Worm (Caenorhabditis elegans) whole organism, L3 larva: ENCODE measurements around the gene pqn-57.
"Not testable (repeated sequence)": the region's sequence is repeated elsewhere in the genome, so short reads cannot be mapped to it uniquely, and the experiment has no call there.

ENCODE experiments used
- R02D3.7 ChIP-seq: fragments of 150-350 bp; optimal IDR thresholded peaks from 2 replicates; lab custom pipeline; 2014; ENCODE audit warnings: missing biosample characterization, missing genetic modification characterization
- ZK546.5 ChIP-seq: sonication (generic microtip); optimal IDR thresholded peaks from 2 replicates; lab custom pipeline; 2017; ENCODE audit warnings: missing biosample characterization, missing genetic modification characterization
- ceh-16 ChIP-seq: sonication (generic microtip); optimal IDR thresholded peaks from 2 replicates; lab custom pipeline; 2017; ENCODE audit warnings: missing biosample characterization, missing genetic modification characterization
- ceh-28 ChIP-seq: fragments of 150-350 bp; optimal IDR thresholded peaks from 2 replicates; lab custom pipeline; 2014; ENCODE audit warnings: missing biosample characterization, missing genetic modification reagents, missing genetic modification characterization
- ceh-82 ChIP-seq: fragments of 150-350 bp; optimal IDR thresholded peaks from 2 replicates; lab custom pipeline; 2014; ENCODE audit warnings: missing biosample characterization, missing genetic modification characterization
- ceh-9 ChIP-seq: sonication (generic microtip); optimal IDR thresholded peaks from 2 replicates; lab custom pipeline; 2018; ENCODE audit warnings: missing biosample characterization, missing genetic modification characterization
- daf-12 ChIP-seq: fragments of 150-350 bp; optimal IDR thresholded peaks from 2 replicates; lab custom pipeline; 2014; ENCODE audit warnings: missing biosample characterization, missing genetic modification reagents, missing genetic modification characterization
- egl-5 ChIP-seq: fragments of 150-350 bp; optimal IDR thresholded peaks from 2 replicates; lab custom pipeline; 2017; ENCODE audit warnings: missing biosample characterization, missing genetic modification reagents, missing genetic modification characterization, inconsistent platforms
- elt-1 ChIP-seq: fragments of 150-350 bp; optimal IDR thresholded peaks from 2 replicates; lab custom pipeline; 2014; ENCODE audit warnings: missing biosample characterization, missing genetic modification characterization
- elt-3 ChIP-seq, 3 experiments: fragments of 150-350 bp in 1 of 3; sonication (generic microtip) in 2 of 3; optimal IDR thresholded peaks; 2 replicates in 2 of 3; 4 replicates in 1 of 3; lab custom pipeline; 2014 to 2017; ENCODE audit warnings: missing biosample characterization in 3 of 3, missing genetic modification characterization in 3 of 3
- eor-1 ChIP-seq, 2 experiments: fragments of 150-350 bp; optimal IDR thresholded peaks; 2 replicates each; lab custom pipeline; 2014 to 2018; ENCODE audit warnings: missing biosample characterization in 2 of 2, missing genetic modification characterization in 2 of 2
- fkh-10 ChIP-seq: sonication (generic microtip); optimal IDR thresholded peaks from 2 replicates; lab custom pipeline; 2017; ENCODE audit warnings: missing biosample characterization, missing genetic modification reagents, missing genetic modification characterization
- fkh-2 ChIP-seq: fragments of 150-350 bp; optimal IDR thresholded peaks from 2 replicates; lab custom pipeline; 2014; ENCODE audit warnings: missing biosample characterization, missing genetic modification reagents, missing genetic modification characterization
- jun-1 ChIP-seq: fragments of 150-350 bp; optimal IDR thresholded peaks from 2 replicates; lab custom pipeline; 2014; ENCODE audit warnings: missing biosample characterization, missing genetic modification reagents, missing genetic modification characterization
- lin-15B ChIP-seq: fragments of 150-350 bp; optimal IDR thresholded peaks from 2 replicates; lab custom pipeline; 2014; ENCODE audit warnings: missing biosample characterization, missing genetic modification characterization
- lin-39 ChIP-seq: fragments of 150-350 bp; optimal IDR thresholded peaks from 2 replicates; lab custom pipeline; 2018; ENCODE audit warnings: missing biosample characterization, missing genetic modification reagents, missing genetic modification characterization
- lsy-12 ChIP-seq: sonication (generic microtip); optimal IDR thresholded peaks from 2 replicates; lab custom pipeline; 2016; ENCODE audit warnings: mild to moderate bottlenecking, missing genetic modification characterization, missing compliant biosample characterization
- mdl-1 ChIP-seq: fragments of 150-350 bp; optimal IDR thresholded peaks from 2 replicates; lab custom pipeline; 2014; ENCODE audit warnings: missing biosample characterization, missing genetic modification characterization
- mml-1 ChIP-seq: fragments of 150-350 bp; sonication (generic microtip); optimal IDR thresholded peaks from 3 replicates; lab custom pipeline; 2014; ENCODE audit warnings: missing biosample characterization, missing genetic modification characterization
- nhr-11 ChIP-seq: fragments of 150-350 bp; optimal IDR thresholded peaks from 2 replicates; lab custom pipeline; 2014; ENCODE audit warnings: missing biosample characterization, missing genetic modification characterization
- nhr-12 ChIP-seq: fragments of 150-350 bp; optimal IDR thresholded peaks from 2 replicates; lab custom pipeline; 2014; ENCODE audit warnings: missing biosample characterization, missing genetic modification characterization
- nhr-237 ChIP-seq: fragments of 150-350 bp; optimal IDR thresholded peaks from 2 replicates; lab custom pipeline; 2014; ENCODE audit warnings: missing biosample characterization, missing genetic modification characterization
- nhr-25 ChIP-seq: sonication (generic microtip); optimal IDR thresholded peaks from 2 replicates; lab custom pipeline; 2017; ENCODE audit warnings: missing biosample characterization, missing genetic modification characterization
- nhr-28 ChIP-seq: fragments of 150-350 bp; optimal IDR thresholded peaks from 2 replicates; lab custom pipeline; 2014; ENCODE audit warnings: missing biosample characterization, missing genetic modification characterization
- nhr-43 ChIP-seq: sonication (generic microtip); optimal IDR thresholded peaks from 2 replicates; lab custom pipeline; 2016; ENCODE audit warnings: mild to moderate bottlenecking, missing genetic modification characterization, missing compliant biosample characterization; ENCODE audit not compliant: poor library complexity, severe bottlenecking
- pha-4 ChIP-seq: fragments of 150-350 bp; optimal IDR thresholded peaks from 2 replicates; lab custom pipeline; 2014; ENCODE audit warnings: missing biosample characterization, missing genetic modification reagents, missing genetic modification characterization
- tbx-2 ChIP-seq: sonication (generic microtip); optimal IDR thresholded peaks from 2 replicates; lab custom pipeline; 2016; ENCODE audit warnings: mild to moderate bottlenecking, missing genetic modification characterization, missing compliant biosample characterization
- unc-39 ChIP-seq: sonication (generic microtip); optimal IDR thresholded peaks from 4 replicates; lab custom pipeline; 2017; ENCODE audit warnings: missing biosample characterization, missing genetic modification characterization
- unc-62 ChIP-seq: fragments of 150-350 bp; sonication (generic microtip); optimal IDR thresholded peaks from 4 replicates; lab custom pipeline; 2014; ENCODE audit warnings: missing biosample characterization, missing genetic modification reagents, missing genetic modification characterization
- zag-1 ChIP-seq: fragments of 150-350 bp; optimal IDR thresholded peaks from 2 replicates; lab custom pipeline; 2014; ENCODE audit warnings: missing biosample characterization, missing genetic modification characterization
- ztf-4 ChIP-seq: fragments of 150-350 bp; optimal IDR thresholded peaks from 2 replicates; lab custom pipeline; 2014; ENCODE audit warnings: missing biosample characterization, missing genetic modification characterization

The pqn-57 gene

DNA sequence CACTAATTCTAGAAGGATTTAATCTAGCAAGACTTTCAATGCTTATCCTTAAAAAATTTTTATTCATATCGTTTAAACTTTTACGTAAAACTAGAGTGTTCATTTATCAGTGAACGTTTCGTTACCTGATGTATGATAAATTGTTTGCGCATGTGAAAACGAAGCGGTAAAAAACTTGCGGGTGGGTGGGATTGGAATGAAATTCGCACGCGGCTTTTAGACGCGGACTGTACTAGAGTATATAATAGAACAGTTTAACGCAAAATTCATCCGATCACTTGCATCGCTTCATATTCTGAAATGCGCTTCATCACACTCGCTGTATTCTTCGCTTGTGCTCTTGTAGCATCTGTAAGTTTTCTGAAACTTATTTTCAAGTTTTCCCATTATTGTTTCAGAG lies 1.0 kb upstream of the pqn-57 start, which contains the start of gene abu-9:
Gene abu-9, plus strand, starts transcription at position 301 of the 400 bp plus-strand sequence.
- not testable (repeated sequence) for TF ChIP-seq mdl-1 (tag; lab: Kevin White, UChicago); elt-3 (tag; optimal IDR thresholded peaks at IDR 0.05; lab: Kevin White, UChicago); lsy-12 (tag; lab: Kevin White, UChicago)

DNA sequence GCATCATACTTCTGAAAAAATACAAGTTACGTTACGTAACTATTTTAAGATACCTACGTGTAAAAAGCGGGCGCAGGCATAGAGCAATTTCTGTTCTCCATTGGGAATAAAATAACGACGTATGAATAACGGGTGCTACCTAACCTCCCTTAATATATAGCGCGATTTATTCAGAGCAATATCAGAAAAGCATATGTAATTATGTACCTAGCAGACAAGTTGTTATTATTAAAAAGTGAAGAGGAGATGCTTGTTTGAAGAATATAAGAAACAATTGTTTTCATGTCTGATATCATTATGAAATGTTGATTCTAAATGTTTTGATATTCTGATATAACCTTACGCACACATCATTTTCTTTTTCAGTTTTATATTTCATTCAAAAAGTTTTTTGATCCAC lies 1.8 kb downstream of the pqn-57 start, which contains the start of gene srh-11:
Gene srh-11, minus strand, starts transcription at position 101 of the 400 bp plus-strand sequence.
- TF ChIP-seq ceh-9: no peak
- no peak for TF ChIP-seq mml-1 (tag; lab: Kevin White, UChicago)
- no peak for TF ChIP-seq zag-1 (tag; lab: Kevin White, UChicago)
- no peak for TF ChIP-seq nhr-12 (tag; lab: Kevin White, UChicago)
- no peak for TF ChIP-seq daf-12 (tag; lab: Kevin White, UChicago)
- TF ChIP-seq mdl-1 (tag; lab: Kevin White, UChicago): no peak
- no peak for TF ChIP-seq eor-1 (tag; optimal IDR thresholded peaks at IDR 0.05; lab: Kevin White, UChicago)
- no peak for TF ChIP-seq lin-15B (tag; lab: Kevin White, UChicago)
- TF ChIP-seq ztf-4 (tag; lab: Kevin White, UChicago): no peak
- TF ChIP-seq elt-3 (tag; optimal IDR thresholded peaks at IDR 0.05; lab: Kevin White, UChicago): no peak
- TF ChIP-seq nhr-43: no peak
- TF ChIP-seq, all 47 proteins: peak for 0

DNA sequence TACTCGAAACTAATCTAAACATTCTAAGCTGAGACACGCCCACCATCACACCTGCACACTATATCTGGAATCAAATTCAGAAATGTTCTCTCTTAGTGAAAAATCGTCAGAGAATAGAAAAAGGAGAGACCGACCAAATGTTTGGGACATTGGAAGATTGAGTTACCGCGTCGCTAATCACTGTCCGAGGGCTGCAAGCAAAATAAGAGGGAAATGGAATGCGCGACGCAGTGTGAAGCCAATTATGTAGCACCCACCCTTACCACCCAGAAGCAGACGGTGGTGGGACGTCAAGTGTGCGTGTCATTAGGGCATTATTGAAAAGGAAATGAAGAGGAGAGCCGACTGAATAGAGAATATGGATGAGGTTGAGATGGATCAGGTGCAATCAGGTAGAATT lies 9.2 kb downstream of the pqn-57 start:
- TF ChIP-seq unc-39 (tag; lab: Kevin White, UChicago): no peak
- no peak for TF ChIP-seq mdl-1 (tag; lab: Kevin White, UChicago)
- no peak for TF ChIP-seq ceh-9
- TF ChIP-seq ceh-82 (tag; lab: Kevin White, UChicago): no peak
- TF ChIP-seq elt-1 (tag; lab: Kevin White, UChicago): no peak
- TF ChIP-seq elt-3 (tag; optimal IDR thresholded peaks at IDR 0.05; lab: Kevin White, UChicago): no peak
- no peak for TF ChIP-seq lin-39
- no peak for TF ChIP-seq ZK546.5 (tag; lab: Kevin White, UChicago)
- TF ChIP-seq tbx-2 (tag; lab: Kevin White, UChicago): no peak
- no peak for TF ChIP-seq nhr-11 (tag; lab: Kevin White, UChicago)
- TF ChIP-seq ceh-28: no peak
- TF ChIP-seq ceh-16 (tag; lab: Kevin White, UChicago): no peak
- TF ChIP-seq nhr-28 (tag; lab: Kevin White, UChicago): no peak
- TF ChIP-seq nhr-43: no peak
- TF ChIP-seq R02D3.7: no peak

DNA sequence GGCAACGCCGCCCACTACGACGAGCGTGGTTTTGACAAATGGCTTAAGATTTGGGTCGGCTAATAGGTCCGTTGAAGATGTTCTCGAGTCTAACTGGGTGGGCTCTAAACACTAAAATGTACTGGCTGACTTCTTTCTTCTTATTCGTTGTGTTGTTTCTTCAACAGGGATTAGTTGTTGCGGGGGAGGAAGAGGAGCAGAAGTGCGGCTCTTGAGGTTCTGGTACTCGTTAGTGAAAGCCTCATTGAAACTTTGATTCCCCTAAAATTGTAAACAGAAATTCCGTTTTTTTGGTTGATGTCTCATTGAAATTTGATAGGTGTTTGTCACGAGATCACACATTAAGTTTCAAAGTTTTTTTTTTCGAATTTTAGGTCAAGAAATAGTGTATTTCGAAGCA lies 10.0 kb downstream of the pqn-57 start:
- TF ChIP-seq ceh-9 (no peak), unc-62 (no peak), R02D3.7 (no peak), nhr-11 (tag; lab: Kevin White, UChicago) (no peak), pha-4 (tag; lab: Kevin White, UChicago) (no peak)

DNA sequence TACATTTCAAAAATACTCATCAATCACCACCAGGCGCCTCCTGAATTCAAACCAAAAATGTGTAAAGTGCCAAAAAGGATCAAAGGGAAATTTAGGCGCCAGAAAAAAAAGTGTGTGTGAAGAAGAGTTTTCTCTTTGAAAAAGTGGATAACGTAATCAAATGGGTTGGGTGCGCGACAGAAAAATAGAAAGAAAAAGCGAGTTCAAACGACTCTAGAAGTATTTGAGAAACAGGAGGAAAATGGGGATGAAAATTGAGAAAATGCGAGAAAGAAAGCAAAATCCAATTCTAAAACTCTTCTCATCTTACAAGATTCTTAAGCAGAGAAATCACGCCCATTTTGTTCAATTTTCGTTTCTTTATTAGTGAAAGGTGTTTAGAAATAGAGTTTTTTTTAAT lies 12.3 kb downstream of the pqn-57 start:
- peak; percentile 22 for TF ChIP-seq fkh-10 (GFP tag; lab: Kevin White, UChicago)
- TF ChIP-seq unc-39 (tag; lab: Kevin White, UChicago): no peak
- TF ChIP-seq, all 47 proteins: peak for 1

DNA sequence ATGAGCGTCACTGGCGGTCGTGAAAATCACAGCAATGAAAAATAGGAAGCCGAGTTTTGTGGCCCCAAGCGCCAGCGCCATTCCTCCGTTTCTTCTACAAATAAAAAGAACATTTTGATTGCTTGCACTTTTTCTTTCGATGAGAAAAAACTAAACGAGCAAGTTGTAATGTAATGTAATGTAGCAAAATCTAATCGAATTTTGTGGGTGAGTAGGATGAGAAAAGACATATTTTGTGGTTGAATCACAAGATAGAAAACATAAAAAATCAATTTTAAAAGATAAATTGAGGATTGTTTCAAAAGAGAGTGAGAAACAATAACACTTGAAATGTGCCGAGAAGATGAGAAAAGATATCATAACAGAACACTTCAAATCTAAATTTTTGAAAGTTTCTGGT lies 13.2 kb downstream of the pqn-57 start, which contains the start of gene R09F10.5:
Gene R09F10.5, minus strand, starts transcription at position 101 of the 400 bp plus-strand sequence.
- TF ChIP-seq ceh-28: no peak
- TF ChIP-seq egl-5: no peak
- TF ChIP-seq fkh-2 (tag; lab: Kevin White, UChicago): no peak
- no peak for TF ChIP-seq jun-1 (tag; lab: Kevin White, UChicago)
- no peak for TF ChIP-seq nhr-237 (tag; lab: Kevin White, UChicago)

DNA sequence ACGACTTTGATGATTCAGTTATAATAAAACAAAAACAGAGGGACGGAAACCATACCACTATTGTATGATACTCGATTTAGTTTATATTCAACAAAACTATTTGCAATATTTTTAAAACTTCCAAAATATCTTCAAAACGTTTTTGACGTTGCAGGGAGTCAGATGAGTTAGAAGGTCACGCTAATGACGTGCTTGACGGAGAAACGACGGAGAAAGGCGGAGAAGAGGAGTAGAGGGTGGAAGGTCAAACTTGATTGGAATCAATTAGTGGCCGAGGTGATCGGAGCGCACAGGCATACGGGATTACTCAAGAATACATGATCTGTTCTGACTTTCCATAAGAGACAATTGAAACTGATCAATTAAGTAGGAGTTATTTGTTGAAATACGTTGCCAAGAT lies 18.0 kb downstream of the pqn-57 start:
- TF ChIP-seq R02D3.7 (no peak), nhr-25 (peak; percentile 54)
- TF ChIP-seq, all 47 proteins: peak for 1
